Worm (Caenorhabditis elegans) whole organism, L4/young adult: ENCODE measurements around the gene W10G11.3.

Source experiments
- W03F9.2 ChIP-seq: fragments of 150-350 bp; optimal IDR thresholded peaks from 2 replicates; lab custom pipeline; 2014; ENCODE audit warnings: missing biosample characterization, missing genetic modification characterization
- dao-5 ChIP-seq: sonication (generic microtip); optimal IDR thresholded peaks from 2 replicates; lab custom pipeline; 2016; ENCODE audit warnings: missing genotype, missing genetic modification characterization, moderate library complexity, missing compliant biosample characterization
- him-1 ChIP-seq: sonication (generic microtip); optimal IDR thresholded peaks from 2 replicates; lab custom pipeline; 2016; ENCODE audit warnings: missing genotype, missing genetic modification reagents, missing genetic modification characterization, missing compliant biosample characterization

DNA sequence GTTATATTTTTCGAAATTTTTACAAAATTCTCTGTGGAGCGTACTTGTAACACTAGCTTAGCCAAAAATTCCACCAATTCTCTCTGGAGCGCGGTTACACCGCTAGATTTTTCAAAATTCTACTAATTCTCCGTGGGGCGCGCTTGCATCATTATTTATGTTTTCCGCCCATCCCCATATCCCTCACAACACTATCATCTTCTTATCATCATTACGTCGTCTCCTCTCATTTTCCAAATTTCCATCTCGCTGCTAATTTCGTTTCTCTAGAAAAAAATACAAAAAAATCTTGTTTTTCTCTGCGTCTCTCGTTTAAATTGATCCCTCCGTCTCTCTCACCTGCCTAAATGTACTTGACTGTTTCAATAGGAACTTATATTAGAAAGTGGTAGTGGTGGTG lies 7.0 kb downstream of the W10G11.3 start:
- TF ChIP-seq him-1 (tag; lab: Kevin White, UChicago) (no peak), dao-5 (tag; lab: Kevin White, UChicago) (no peak), W03F9.2 (no peak)
